Fruit fly (Drosophila melanogaster) Kc167 (cell line): Measurements from ENCODE around the gene CG31680.

Source experiments
- Myc ChIP-seq: fragments of >200 bp; optimal IDR thresholded peaks from 2 replicates; lab custom pipeline; 2017; ENCODE audit warnings: missing external identifiers
- Sin3A ChIP-seq: fragments of >200 bp; optimal IDR thresholded peaks from 2 replicates; lab custom pipeline; 2018; ENCODE audit warnings: missing external identifiers
- h ChIP-seq: fragments of >200 bp; optimal IDR thresholded peaks from 3 replicates; lab custom pipeline; 2018; ENCODE audit warnings: missing external identifiers
- insv ChIP-seq: fragments of >200 bp; optimal IDR thresholded peaks from 3 replicates; lab custom pipeline; 2018; ENCODE audit warnings: missing external identifiers
- psq ChIP-seq: fragments of >200 bp; optimal IDR thresholded peaks from 2 replicates; lab custom pipeline; 2017; ENCODE audit warnings: missing external identifiers
- ttk ChIP-seq: sonication (Bioruptor generic); optimal IDR thresholded peaks from 2 replicates; lab custom pipeline; 2017; ENCODE audit warnings: missing external identifiers

CG31680 gene

DNA sequence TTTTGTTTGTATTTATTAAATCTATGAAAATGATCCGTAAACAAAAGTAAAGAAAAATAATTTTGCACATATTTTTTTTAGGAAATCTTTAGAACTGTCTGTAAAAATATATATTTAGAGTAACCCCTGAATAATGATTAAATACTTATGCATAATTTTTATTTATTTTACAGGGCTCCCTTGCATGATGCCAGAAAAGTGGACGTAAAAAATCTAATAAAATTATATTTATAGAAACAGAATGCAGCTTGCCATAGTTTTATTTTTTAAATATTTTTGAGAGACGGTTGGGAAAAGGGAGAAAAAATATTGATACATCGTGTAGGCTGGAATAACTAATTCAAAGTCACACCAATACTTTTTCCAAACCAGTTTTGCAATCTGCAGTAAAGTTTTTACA lies 8.7 kb downstream of the CG31680 start, which contains the start of gene CG18810:
CG18810 (plus strand) TSS at position 301 of the 400 bp plus-strand sequence.
- TF ChIP-seq insv (lab: Kevin White, UChicago), result no peak
- TF ChIP-seq ttk, result no peak
- TF ChIP-seq Sin3A (lab: Kevin White, UChicago), result no peak
- TF ChIP-seq h, result no peak
- no peak for TF ChIP-seq Myc (lab: Kevin White, UChicago)
- TF ChIP-seq psq, result no peak

DNA sequence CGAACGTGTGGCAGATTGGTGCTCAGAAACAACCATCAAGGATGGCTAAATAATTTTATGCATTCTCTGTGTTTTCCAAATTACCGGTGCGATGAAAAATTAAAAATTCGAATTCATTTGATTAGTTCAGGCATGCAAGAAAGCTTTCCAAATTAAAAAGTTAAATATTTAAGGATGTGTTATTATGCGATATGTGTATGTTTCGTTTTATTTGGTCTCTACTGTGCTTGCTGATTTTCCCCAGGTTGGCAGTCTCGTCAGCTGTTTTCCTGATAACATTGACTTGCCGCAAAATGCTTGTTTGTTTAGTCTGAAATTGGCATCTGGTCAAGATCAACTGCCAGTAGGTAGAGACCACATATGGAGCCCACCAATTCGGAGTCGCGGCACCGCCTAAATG lies 10.0 kb downstream of the CG31680 start, which contains the start of gene CG2611:
CG2611 (plus strand) TSS at position 299 of the 400 bp plus-strand sequence.
- TF ChIP-seq Sin3A (lab: Kevin White, UChicago), result no peak
- TF ChIP-seq psq, result no peak
- no peak for TF ChIP-seq Myc (lab: Kevin White, UChicago)
- TF ChIP-seq ttk, result no peak
- no peak for TF ChIP-seq insv (lab: Kevin White, UChicago)
- TF ChIP-seq h, result no peak

DNA sequence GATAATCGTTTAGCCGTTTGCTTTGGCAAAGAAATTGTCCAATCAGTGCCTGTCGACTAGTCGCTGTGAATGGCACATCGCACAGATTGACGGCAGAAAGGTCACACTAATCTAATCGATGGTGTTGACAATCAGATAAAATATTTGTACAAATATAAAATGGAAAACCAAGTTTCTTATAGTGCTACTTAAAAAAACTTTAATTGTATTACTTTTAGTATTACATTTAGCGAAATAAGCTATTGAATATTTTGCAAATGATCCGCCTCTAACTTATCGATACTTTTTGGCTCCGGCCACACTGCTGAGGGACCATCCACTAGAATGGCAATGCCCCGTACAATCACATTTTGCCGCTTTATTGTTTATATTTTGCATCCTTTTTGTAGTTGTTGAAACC lies 16.2 kb downstream of the CG31680 start, which contains the start of the genes brun and CG2614:
brun (minus strand) TSS at position 69 of the 400 bp plus-strand sequence.
CG2614 (plus strand) TSS at position 317 of the 400 bp plus-strand sequence.
- TF ChIP-seq psq, result no peak
- TF ChIP-seq h, result no peak
- no peak for TF ChIP-seq Myc (lab: Kevin White, UChicago)
- no peak for TF ChIP-seq insv (lab: Kevin White, UChicago)
- no peak for TF ChIP-seq Sin3A (lab: Kevin White, UChicago)
- TF ChIP-seq ttk, result no peak

DNA sequence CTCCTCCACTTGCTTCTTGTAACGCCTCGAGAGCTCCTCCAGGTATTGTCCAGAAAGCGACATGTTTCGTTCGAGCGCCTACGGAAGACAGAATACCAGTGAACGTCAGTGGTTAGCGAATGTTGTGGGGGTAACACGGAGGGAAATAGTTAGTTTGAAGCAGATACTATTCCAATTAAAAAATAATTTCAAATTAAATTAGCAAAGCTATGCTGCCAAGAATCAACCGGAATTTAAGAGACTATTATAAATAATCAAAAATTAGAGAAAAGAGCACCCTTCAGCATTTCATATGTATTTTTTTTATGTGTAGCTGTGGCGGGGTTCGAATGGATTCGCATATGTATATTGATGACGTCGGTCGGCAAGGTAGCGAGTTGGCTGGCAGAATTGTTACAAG lies 21.1 kb downstream of the CG31680 start:
- no peak for TF ChIP-seq psq
- TF ChIP-seq insv (lab: Kevin White, UChicago), result no peak
- no peak for TF ChIP-seq ttk
- TF ChIP-seq Sin3A (lab: Kevin White, UChicago), result no peak
- TF ChIP-seq h, result no peak
- TF ChIP-seq Myc (lab: Kevin White, UChicago), result no peak

DNA sequence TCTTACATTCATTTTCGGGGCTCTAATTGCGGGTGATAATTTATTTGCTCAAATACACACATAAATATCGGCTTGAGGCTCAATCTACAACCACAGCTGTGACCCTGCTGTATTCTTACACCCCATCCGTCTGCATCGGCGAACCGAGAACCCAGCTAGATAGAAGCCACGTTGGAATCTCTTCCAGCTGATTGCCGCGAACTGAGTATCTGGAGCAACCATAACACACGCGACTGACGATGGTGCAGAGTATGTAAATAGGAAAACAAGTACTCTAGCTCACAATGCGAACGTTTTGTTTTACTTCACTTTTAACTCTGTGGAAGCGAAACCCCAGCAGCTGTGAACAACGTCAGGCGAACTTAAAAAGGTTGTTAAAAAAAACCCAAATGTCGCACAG lies 24.5 kb downstream of the CG31680 start:
- TF ChIP-seq psq (no peak), h (no peak), Sin3A (lab: Kevin White, UChicago) (no peak), insv (lab: Kevin White, UChicago) (no peak), ttk (no peak), Myc (lab: Kevin White, UChicago) (no peak)

DNA sequence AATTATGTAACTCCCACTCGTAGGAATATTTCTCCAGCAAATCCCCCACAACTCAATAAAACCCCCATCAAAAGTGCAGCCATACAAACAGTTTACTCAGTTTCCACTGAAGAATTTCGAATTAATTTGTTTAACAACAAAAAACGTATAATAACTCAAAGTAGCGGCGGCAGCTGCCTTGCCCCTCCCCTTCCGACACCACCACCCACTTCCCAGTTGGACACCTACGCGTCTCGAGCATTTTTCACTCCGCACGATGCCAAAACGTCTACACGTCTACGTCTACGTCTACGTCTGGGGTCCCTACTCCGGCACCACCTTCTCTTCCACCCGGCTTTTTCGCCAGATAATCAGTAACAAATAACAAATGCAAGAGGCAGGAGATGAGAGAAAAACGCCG lies 31.3 kb downstream of the CG31680 start:
- no peak for TF ChIP-seq Myc (lab: Kevin White, UChicago)
- no peak for TF ChIP-seq insv (lab: Kevin White, UChicago)
- TF ChIP-seq h, result no peak
- TF ChIP-seq psq, result no peak
- no peak for TF ChIP-seq ttk

DNA sequence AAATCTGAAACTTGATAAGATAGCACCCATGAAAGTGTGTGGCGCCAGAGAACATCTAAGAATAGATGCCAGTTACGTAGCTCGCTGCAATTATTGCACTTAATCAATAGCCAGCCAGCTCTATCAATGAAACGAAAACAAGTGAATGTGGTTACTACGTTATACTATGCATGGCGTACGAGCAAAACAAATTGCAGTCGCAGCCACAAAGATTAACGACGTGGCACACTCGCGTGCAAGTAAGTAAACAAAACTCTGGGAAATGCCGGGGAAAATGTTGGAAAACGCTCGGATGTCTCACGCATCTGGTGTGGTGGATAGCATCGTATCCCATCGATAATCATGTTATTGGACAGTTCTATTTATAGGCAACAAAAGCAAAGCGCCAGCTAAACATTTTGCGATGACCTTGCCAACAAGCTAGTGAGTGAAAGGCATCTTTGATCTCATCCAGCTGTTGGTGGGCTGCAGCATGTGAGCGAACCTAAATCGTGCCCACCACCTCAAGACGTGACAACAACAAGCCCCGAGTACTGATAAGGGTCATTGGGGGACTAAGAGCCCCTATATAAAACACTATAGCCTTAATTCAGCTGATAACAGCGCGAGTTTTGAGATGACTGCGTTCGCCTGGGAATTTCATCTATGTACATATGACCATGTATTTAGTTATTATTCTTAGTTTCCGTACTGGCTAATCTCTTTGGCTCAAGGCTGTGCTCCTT lies 34.0 kb downstream of the CG31680 start:
- no peak for TF ChIP-seq insv (lab: Kevin White, UChicago)
- no peak for TF ChIP-seq psq
- TF ChIP-seq Myc (lab: Kevin White, UChicago), result no peak
- TF ChIP-seq h, result no peak
- no peak for TF ChIP-seq ttk
- no peak for TF ChIP-seq Sin3A (lab: Kevin White, UChicago)

DNA sequence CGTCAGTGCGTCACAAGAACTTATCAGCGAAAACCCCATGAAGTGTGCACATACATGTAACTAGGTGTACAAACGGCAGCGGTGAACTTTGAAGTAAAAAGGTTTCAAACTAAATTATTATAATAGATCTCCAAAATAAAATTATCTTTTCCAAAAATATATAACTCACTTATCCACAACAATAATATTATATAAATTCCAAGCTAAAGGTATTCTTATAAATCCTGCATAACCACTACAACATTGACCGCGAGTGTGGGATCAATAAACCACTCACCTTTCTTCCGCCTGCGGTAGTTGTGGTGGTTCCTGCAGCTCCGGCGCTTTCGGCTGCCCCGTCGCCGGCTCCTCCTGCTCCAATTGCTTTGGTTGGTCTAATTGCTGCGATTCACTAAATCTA lies 34.8 kb downstream of the CG31680 start:
- TF ChIP-seq insv (lab: Kevin White, UChicago) (no peak), ttk (no peak), Sin3A (lab: Kevin White, UChicago) (no peak), h (no peak), psq (no peak), Myc (lab: Kevin White, UChicago) (no peak)

DNA sequence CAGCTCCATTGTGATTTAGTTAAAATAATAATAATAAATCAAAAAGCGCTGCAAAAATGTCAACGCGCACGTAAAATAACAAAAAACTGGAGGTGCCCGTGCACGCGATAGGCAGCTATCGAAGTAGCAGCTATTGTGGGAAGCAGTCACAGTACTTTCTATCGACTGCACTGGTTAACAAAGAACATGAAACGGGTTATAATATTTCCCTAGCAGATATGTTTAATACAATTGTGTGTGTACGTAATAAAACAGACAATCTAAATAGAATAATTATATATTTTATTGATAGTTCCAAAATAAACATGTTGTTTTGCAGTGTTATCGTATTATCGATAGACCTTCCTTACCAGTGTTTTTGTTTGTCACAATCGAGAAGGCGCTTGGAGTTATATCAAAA lies 36.0 kb downstream of the CG31680 start, which contains the start of the genes CG31678 and IKKepsilon:
CG31678 (minus strand) TSS at position 67 of the 400 bp plus-strand sequence.
IKKepsilon (plus strand) TSS at position 171 of the 400 bp plus-strand sequence.
- no peak for TF ChIP-seq h
- no peak for TF ChIP-seq ttk
- TF ChIP-seq insv (lab: Kevin White, UChicago), result no peak
- no peak for TF ChIP-seq Myc (lab: Kevin White, UChicago)
- TF ChIP-seq Sin3A (lab: Kevin White, UChicago), result no peak
- no peak for TF ChIP-seq psq

DNA sequence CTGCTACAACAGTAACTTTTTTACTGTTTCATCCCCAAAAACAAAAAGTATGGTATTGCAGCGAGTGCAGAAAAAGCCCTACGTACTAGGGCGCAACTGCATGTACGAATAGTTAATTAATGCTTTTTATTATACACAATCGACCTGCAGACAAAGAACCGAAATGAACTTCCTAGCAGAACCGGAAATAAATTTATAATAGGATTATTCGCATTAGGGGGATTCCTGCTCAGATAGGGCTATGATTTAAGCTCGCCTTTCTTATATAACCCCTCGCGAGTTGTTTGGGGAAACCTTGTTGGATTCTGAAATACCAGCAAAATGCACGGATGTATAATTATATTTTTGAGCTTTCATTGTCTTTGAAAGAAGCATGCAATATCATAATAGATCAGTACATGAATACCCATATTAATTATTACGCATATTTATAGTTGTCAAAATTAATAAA lies 41.8 kb downstream of the CG31680 start, which contains the start of gene Cen:
Cen (minus strand) TSS at position 199 of the 451 bp plus-strand sequence.
- no peak for TF ChIP-seq Myc (lab: Kevin White, UChicago)
- TF ChIP-seq ttk, result no peak
- TF ChIP-seq Sin3A (lab: Kevin White, UChicago), result no peak
- TF ChIP-seq psq, result no peak
- TF ChIP-seq h, result no peak
- TF ChIP-seq insv (lab: Kevin White, UChicago), result no peak

DNA sequence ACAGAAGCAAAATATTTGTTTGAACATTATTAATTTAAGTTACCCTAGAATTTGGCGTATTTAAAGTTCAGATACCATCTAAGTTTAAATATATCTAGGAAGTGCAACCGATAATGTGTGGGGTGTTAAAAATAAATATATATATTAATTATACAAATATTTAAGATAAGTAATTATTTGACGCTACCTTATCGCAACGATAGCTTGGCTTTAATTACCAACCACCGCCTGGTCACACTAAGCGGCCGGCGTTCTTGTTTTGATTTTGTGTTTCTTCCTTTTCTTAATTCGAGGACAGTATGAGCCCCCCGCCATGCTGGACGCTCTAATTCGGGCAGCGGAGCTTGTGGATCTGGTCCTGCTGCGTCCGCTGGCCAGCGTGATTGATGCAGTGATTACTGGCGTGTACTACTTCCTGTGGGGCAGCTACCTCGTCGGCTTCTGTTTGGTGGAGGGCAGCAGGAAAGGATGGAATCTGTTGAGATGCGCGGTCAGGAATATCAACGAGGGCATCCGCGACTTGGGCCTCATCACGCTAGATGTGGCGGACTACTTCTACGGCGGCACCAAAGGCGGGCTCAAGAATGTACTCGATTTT lies 42.3 kb downstream of the CG31680 start, which contains the start of gene CG2617:
CG2617 (plus strand) TSS at position 233 of the 598 bp plus-strand sequence.
- TF ChIP-seq psq (no peak), Sin3A (lab: Kevin White, UChicago) (no peak), h (no peak), insv (lab: Kevin White, UChicago) (no peak), Myc (lab: Kevin White, UChicago) (no peak), ttk (no peak)

DNA sequence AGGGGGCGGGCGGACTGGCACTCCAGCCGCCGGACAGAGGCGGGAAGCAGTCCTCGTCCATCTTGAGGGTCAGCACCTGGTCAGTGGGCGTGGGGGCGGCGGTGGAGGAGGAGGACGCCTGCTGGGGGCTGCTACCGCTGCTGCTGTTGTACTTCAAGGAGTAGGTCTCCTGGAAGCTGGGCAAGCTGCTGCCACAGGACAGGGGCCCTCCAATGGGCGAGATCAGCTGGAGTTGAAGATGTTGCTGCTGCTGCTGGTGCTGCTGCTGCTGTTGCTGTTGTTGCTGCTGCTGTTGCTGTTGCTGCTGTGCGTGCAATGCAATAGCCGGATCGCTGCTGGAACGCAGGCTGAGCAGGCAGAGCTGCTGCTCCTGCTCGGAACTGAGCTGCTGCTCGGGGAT lies 48.8 kb downstream of the CG31680 start:
- TF ChIP-seq psq (no peak), ttk (no peak), Sin3A (lab: Kevin White, UChicago) (no peak), insv (lab: Kevin White, UChicago) (no peak), h (no peak)
